Fruit fly (Drosophila melanogaster) whole organism, embryonic: ENCODE results near the gene polo.

ENCODE experiments used
- Blimp-1 ChIP-seq: fragments of 200-800 bp; sonication (Bioruptor generic); optimal IDR thresholded peaks from 3 replicates; lab custom pipeline; 2018; ENCODE audit warnings: missing biosample characterization, missing genetic modification characterization, mild to moderate bottlenecking, moderate library complexity, missing genetic modification reagents
- CG10321 ChIP-seq: fragments of 200-800 bp; sonication (Bioruptor generic); IDR thresholded peaks from 2 replicates; pipeline ENCODE4 v1.3.6; 2022; ENCODE audit warnings: missing biosample characterization, missing genetic modification characterization
- CG10565 ChIP-seq: fragments of 200-800 bp; sonication (Bioruptor generic); optimal IDR thresholded peaks from 3 replicates; lab custom pipeline; 2016; ENCODE audit warnings: missing biosample characterization, mild to moderate bottlenecking, missing genetic modification characterization
- CG12219 ChIP-seq: fragments of 200-800 bp; sonication (Bioruptor generic); optimal IDR thresholded peaks from 3 replicates; lab custom pipeline; 2018; ENCODE audit warnings: missing biosample characterization, mild to moderate bottlenecking, missing genetic modification characterization
- CG13424 ChIP-seq: fragments of 200-800 bp; sonication (Bioruptor generic); optimal IDR thresholded peaks from 2 replicates; lab custom pipeline; 2019; ENCODE audit warnings: missing biosample characterization, mild to moderate bottlenecking, missing genetic modification characterization, moderate library complexity
- CG15601 ChIP-seq: fragments of 200-800 bp; sonication (Bioruptor generic); optimal IDR thresholded peaks from 3 replicates; lab custom pipeline; 2019; ENCODE audit warnings: missing biosample characterization, mild to moderate bottlenecking, missing genetic modification characterization, moderate library complexity
- CG15696 ChIP-seq: fragments of 200-800 bp; sonication (Bioruptor generic); optimal IDR thresholded peaks from 2 replicates; lab custom pipeline; 2019; ENCODE audit warnings: missing biosample characterization, mild to moderate bottlenecking, missing genetic modification characterization, moderate library complexity
- CG1647 ChIP-seq: fragments of 200-800 bp; sonication (Bioruptor generic); optimal IDR thresholded peaks from 3 replicates; lab custom pipeline; 2016; ENCODE audit warnings: missing biosample characterization, missing genetic modification characterization
- CG16815 ChIP-seq: fragments of 200-800 bp; sonication (Bioruptor generic); optimal IDR thresholded peaks from 3 replicates; lab custom pipeline; 2017; ENCODE audit warnings: missing biosample characterization, mild to moderate bottlenecking, missing genetic modification characterization
- CG17829 ChIP-seq: fragments of 200-800 bp; optimal IDR thresholded peaks from 2 replicates; lab custom pipeline; 2019; ENCODE audit warnings: missing biosample characterization, mild to moderate bottlenecking, missing genetic modification characterization, moderate library complexity
- CG17912 ChIP-seq: fragments of 200-800 bp; sonication (Bioruptor generic); optimal IDR thresholded peaks from 2 replicates; lab custom pipeline; 2018; ENCODE audit warnings: missing biosample characterization, mild to moderate bottlenecking, missing genetic modification characterization
- CG18011 ChIP-seq: fragments of 200-800 bp; sonication (Bioruptor generic); optimal IDR thresholded peaks from 2 replicates; lab custom pipeline; 2017; ENCODE audit warnings: missing biosample characterization, missing genetic modification characterization, mild to moderate bottlenecking, moderate library complexity, missing genotype
- CG18262 ChIP-seq: fragments of 200-800 bp; optimal IDR thresholded peaks from 3 replicates; lab custom pipeline; 2019; ENCODE audit warnings: missing biosample characterization, mild to moderate bottlenecking, missing genetic modification characterization, moderate library complexity
- CG2120 ChIP-seq: fragments of 200-800 bp; sonication (Bioruptor generic); optimal IDR thresholded peaks from 3 replicates; lab custom pipeline; 2016; ENCODE audit warnings: missing biosample characterization, missing genetic modification characterization
- CG30403 ChIP-seq: fragments of 200-800 bp; sonication (Bioruptor generic); optimal IDR thresholded peaks from 3 replicates; lab custom pipeline; 2016; ENCODE audit warnings: missing biosample characterization, missing genetic modification characterization
- CG30431 ChIP-seq: fragments of 200-800 bp; sonication (Bioruptor generic); optimal IDR thresholded peaks from 2 replicates; lab custom pipeline; 2017; ENCODE audit warnings: missing biosample characterization, missing genetic modification characterization
- CG3838 ChIP-seq: fragments of 200-800 bp; sonication (Bioruptor generic); optimal IDR thresholded peaks from 3 replicates; lab custom pipeline; 2016; ENCODE audit warnings: missing biosample characterization, missing genetic modification characterization
- CG3995 ChIP-seq: fragments of 200-800 bp; sonication (Bioruptor generic); optimal IDR thresholded peaks from 3 replicates; lab custom pipeline; 2016; ENCODE audit warnings: missing biosample characterization, missing genetic modification characterization
- CG4328 ChIP-seq: fragments of 200-800 bp; sonication (Bioruptor generic); optimal IDR thresholded peaks from 3 replicates; lab custom pipeline; 2017; ENCODE audit warnings: missing biosample characterization, missing genetic modification reagents, missing genetic modification characterization
- CG6654 ChIP-seq: fragments of 200-800 bp; sonication (Bioruptor generic); optimal IDR thresholded peaks from 2 replicates; lab custom pipeline; 2017; ENCODE audit warnings: missing biosample characterization, mild to moderate bottlenecking, missing genetic modification characterization
- CG7987 ChIP-seq: fragments of 200-800 bp; sonication (Bioruptor generic); optimal IDR thresholded peaks from 2 replicates; lab custom pipeline; 2018; ENCODE audit warnings: missing biosample characterization, mild to moderate bottlenecking, missing genetic modification characterization, moderate library complexity
- CG9797 ChIP-seq: fragments of 200-800 bp; sonication (Bioruptor generic); optimal IDR thresholded peaks from 3 replicates; lab custom pipeline; 2018; ENCODE audit warnings: missing biosample characterization, mild to moderate bottlenecking, missing genetic modification characterization
- CoRest ChIP-seq: fragments of 200-800 bp; sonication (Bioruptor generic); optimal IDR thresholded peaks from 3 replicates; lab custom pipeline; 2018; ENCODE audit warnings: missing biosample characterization, mild to moderate bottlenecking, missing genetic modification characterization, moderate library complexity
- Doc2 ChIP-seq: fragments of 200-800 bp; sonication (Bioruptor generic); IDR thresholded peaks from 2 replicates; pipeline ENCODE4 v1.3.6; 2022; ENCODE audit warnings: missing biosample characterization, missing genetic modification characterization
- Hmx ChIP-seq: fragments of 200-800 bp; sonication (Bioruptor generic); optimal IDR thresholded peaks from 2 replicates; lab custom pipeline; 2016; ENCODE audit warnings: missing biosample characterization, missing genetic modification characterization
- Kr ChIP-seq: fragments of 200-800 bp; sonication (Bioruptor generic); optimal IDR thresholded peaks from 2 replicates; lab custom pipeline; 2017; ENCODE audit warnings: missing biosample characterization, mild to moderate bottlenecking, missing genetic modification characterization
- Meics ChIP-seq: fragments of 200-800 bp; sonication (Bioruptor generic); optimal IDR thresholded peaks from 2 replicates; lab custom pipeline; 2017; ENCODE audit warnings: missing biosample characterization, mild to moderate bottlenecking, missing genetic modification characterization
- NFAT ChIP-seq: fragments of 200-800 bp; sonication (Bioruptor generic); IDR thresholded peaks from 2 replicates; pipeline ENCODE4 v1.3.6; 2022; ENCODE audit warnings: missing biosample characterization, missing genetic modification characterization
- Neu2 ChIP-seq: fragments of 200-800 bp; sonication (Bioruptor generic); optimal IDR thresholded peaks from 3 replicates; lab custom pipeline; 2016; ENCODE audit warnings: missing biosample characterization, missing genetic modification characterization, borderline replicate concordance
- Nf-YC ChIP-seq: fragments of 200-800 bp; optimal IDR thresholded peaks from 3 replicates; lab custom pipeline; 2019; ENCODE audit warnings: missing biosample characterization, mild to moderate bottlenecking, missing genetic modification characterization, moderate library complexity
- Sin3A ChIP-seq: fragments of >200 bp; optimal IDR thresholded peaks from 2 replicates; lab custom pipeline; 2018
- Six4 ChIP-seq: fragments of 200-800 bp; sonication (Bioruptor generic); optimal IDR thresholded peaks from 2 replicates; lab custom pipeline; 2016; ENCODE audit warnings: missing biosample characterization, missing genetic modification characterization
- Tbp ChIP-seq: fragments of >200 bp; optimal IDR thresholded peaks from 2 replicates; lab custom pipeline; 2018; ENCODE audit warnings: missing biosample characterization, missing genetic modification characterization
- br ChIP-seq: fragments of >200 bp; optimal IDR thresholded peaks from 2 replicates; lab custom pipeline; 2017
- bsh ChIP-seq, 2 experiments: fragments of 200-800 bp; sonication (Bioruptor generic); optimal IDR thresholded peaks; 2 replicates each; lab custom pipeline; 2017 to 2018; ENCODE audit warnings: mild to moderate bottlenecking in 2 of 2, missing biosample characterization in 2 of 2, missing genetic modification characterization in 2 of 2, moderate library complexity in 1 of 2
- dimm ChIP-seq: fragments of 200-800 bp; sonication (Bioruptor generic); IDR thresholded peaks from 2 replicates; pipeline ENCODE4 v1.3.6; 2022; ENCODE audit warnings: missing biosample characterization, missing genetic modification characterization
- en ChIP-seq: fragments of 200-800 bp; sonication (Bioruptor generic); optimal IDR thresholded peaks from 2 replicates; lab custom pipeline; 2016; ENCODE audit warnings: missing biosample characterization, missing genetic modification characterization
- ind ChIP-seq: fragments of 200-800 bp; sonication (Bioruptor generic); optimal IDR thresholded peaks from 3 replicates; lab custom pipeline; 2016; ENCODE audit warnings: missing biosample characterization, missing genetic modification characterization
- jing ChIP-seq: fragments of 200-800 bp; sonication (Bioruptor generic); optimal IDR thresholded peaks from 2 replicates; lab custom pipeline; 2018; ENCODE audit warnings: missing biosample characterization, mild to moderate bottlenecking, missing genetic modification characterization
- jumu ChIP-seq: fragments of 200-800 bp; sonication (Bioruptor generic); optimal IDR thresholded peaks from 3 replicates; lab custom pipeline; 2016; ENCODE audit warnings: missing biosample characterization, missing genetic modification characterization
- ken ChIP-seq: fragments of 200-800 bp; sonication (Bioruptor generic); IDR thresholded peaks from 3 replicates; pipeline ENCODE4 v1.3.6; 2022; ENCODE audit warnings: missing biosample characterization, missing genetic modification characterization
- nom ChIP-seq: fragments of 200-800 bp; sonication (Bioruptor generic); optimal IDR thresholded peaks from 2 replicates; lab custom pipeline; 2017; ENCODE audit warnings: missing biosample characterization, missing genetic modification characterization, mild to moderate bottlenecking, moderate library complexity, missing genetic modification reagents
- prd ChIP-seq, 3 experiments: fragments of >200 bp in 2 of 3; fragments of 200-800 bp in 1 of 3; sonication (Bioruptor generic) in 1 of 3; optimal IDR thresholded peaks in 2 of 3; IDR thresholded peaks in 1 of 3; 2 replicates in 2 of 3; 3 replicates in 1 of 3; pipeline versions ENCODE4 v1.3.6 to Lab custom; 2017 to 2022; ENCODE audit warnings: missing biosample characterization in 1 of 3, missing genetic modification characterization in 1 of 3
- rib ChIP-seq: fragments of 200-800 bp; sonication (Bioruptor generic); IDR thresholded peaks from 2 replicates; pipeline ENCODE4 v1.3.6; 2022; ENCODE audit warnings: missing biosample characterization, missing genetic modification characterization
- sc ChIP-seq, 3 experiments: fragments of >200 bp in 2 of 3; fragments of 200-800 bp in 1 of 3; sonication (Bioruptor generic) in 1 of 3; optimal IDR thresholded peaks; 2 replicates in 2 of 3; 3 replicates in 1 of 3; lab custom pipeline; 2017; ENCODE audit warnings: mild to moderate bottlenecking in 1 of 3, missing biosample characterization in 1 of 3, missing genetic modification characterization in 1 of 3, missing genetic modification reagents in 1 of 3
- seq ChIP-seq: fragments of 200-800 bp; sonication (Bioruptor generic); IDR thresholded peaks from 2 replicates; pipeline ENCODE4 v1.3.6; 2022; ENCODE audit warnings: missing biosample characterization, missing genetic modification characterization
- tgo ChIP-seq: fragments of 200-800 bp; sonication (Bioruptor generic); IDR thresholded peaks from 3 replicates; pipeline ENCODE4 v1.3.6; 2022; ENCODE audit warnings: missing biosample characterization, missing genetic modification characterization
- tin ChIP-seq: fragments of 200-800 bp; sonication (Bioruptor generic); optimal IDR thresholded peaks from 3 replicates; lab custom pipeline; 2016; ENCODE audit warnings: missing biosample characterization, missing genetic modification characterization

The polo gene

DNA sequence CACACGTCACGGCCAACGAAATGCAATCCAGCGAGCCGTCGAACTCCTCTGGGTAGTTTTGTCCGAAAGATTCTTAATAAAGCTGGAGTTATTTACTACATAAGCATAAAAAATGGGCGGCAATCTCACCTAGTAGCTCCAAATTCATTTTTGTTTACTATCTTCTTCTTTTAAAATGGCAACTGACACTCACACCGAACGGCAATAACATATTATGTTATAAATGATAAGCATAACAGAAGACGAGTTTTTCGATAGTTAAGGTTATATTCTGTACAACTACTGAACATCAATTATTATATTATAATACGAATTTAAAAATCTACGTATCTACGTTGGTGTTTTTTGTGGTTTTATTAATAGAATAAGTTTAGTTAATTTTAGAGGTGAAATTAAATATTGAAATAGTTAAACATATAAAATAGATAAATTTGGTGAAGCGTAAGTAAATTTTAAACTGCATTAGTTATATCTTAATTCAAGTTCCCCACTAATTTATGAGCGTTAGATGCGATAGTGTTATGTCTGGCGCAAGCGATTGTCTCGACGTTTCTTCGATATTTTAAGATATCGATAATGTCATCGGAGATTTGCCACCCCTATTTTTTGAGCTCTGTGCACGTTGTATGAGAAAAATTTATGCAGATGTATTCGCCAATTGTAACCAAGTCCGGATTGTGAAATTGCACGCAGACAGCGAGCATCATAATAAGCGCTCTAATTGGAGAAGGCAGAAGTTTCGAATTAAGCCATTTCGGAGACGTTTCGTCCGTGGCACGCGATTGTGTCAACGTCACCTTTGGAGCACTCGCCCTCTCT is 38.5 kb downstream of the polo start, which contains the start of the genes Rbbp5 and eRF1 (continued):
- TF ChIP-seq bsh (GFP tag; optimal IDR thresholded peaks at IDR 0.05; lab: Kevin White, UChicago) = peak in 1 of 2 experiments; percentile 75
- TF ChIP-seq CG2120 (GFP tag; lab: Kevin White, UChicago) = peak; percentile 87
- TF ChIP-seq Six4 (GFP tag; lab: Kevin White, UChicago) = peak; percentile 66
- no peak for TF ChIP-seq CG12219
- TF ChIP-seq Blimp-1 = no peak
- TF ChIP-seq CoRest (tag; lab: Kevin White, UChicago) = peak; percentile 88
- TF ChIP-seq CG17829 (tag; lab: Kevin White, UChicago) = peak; percentile 79
- TF ChIP-seq CG18011 (GFP tag; lab: Kevin White, UChicago) = no peak
- TF ChIP-seq CG6654 = no peak
- TF ChIP-seq NFAT (GFP tag; lab: Robert Waterston, UW) = peak; percentile 83
- TF ChIP-seq seq (GFP tag; lab: Robert Waterston, UW) = peak; percentile 41; the same call in 1 of the 2 replicates
- TF ChIP-seq Sin3A = no peak
- TF ChIP-seq Kr (GFP tag; lab: Kevin White, UChicago) = no peak
- TF ChIP-seq sc (optimal IDR thresholded peaks at IDR 0.05; lab: Kevin White, UChicago) = no peak
- TF ChIP-seq sc (GFP tag; optimal IDR thresholded peaks at IDR 0.05; lab: Kevin White, UChicago) = peak; percentile 7
- TF ChIP-seq CG15696 (tag; lab: Kevin White, UChicago) = peak; percentile 80
- TF ChIP-seq jing (GFP tag; lab: Kevin White, UChicago) = no peak
- peak; percentile 78 for TF ChIP-seq CG18262 (tag; lab: Kevin White, UChicago)
- peak; percentile 29 for TF ChIP-seq CG3838
- peak; percentile 75 for TF ChIP-seq Nf-YC (tag; lab: Kevin White, UChicago)
- peak; percentile 10 for TF ChIP-seq CG4328 (GFP tag; lab: Kevin White, UChicago)
- no peak for TF ChIP-seq en (GFP tag; lab: Kevin White, UChicago)
- peak; percentile 82 for TF ChIP-seq ind
- TF ChIP-seq prd (optimal IDR thresholded peaks at IDR 0.05; lab: Kevin White, UChicago) = no peak
- peak; percentile 88 for TF ChIP-seq prd (GFP tag; IDR thresholded peaks at IDR 0.05; lab: Robert Waterston, UW)
- TF ChIP-seq CG3995 (GFP tag; lab: Kevin White, UChicago) = peak; percentile 25
- peak; percentile 59 for TF ChIP-seq CG15601 (tag; lab: Kevin White, UChicago)
- TF ChIP-seq nom (GFP tag; lab: Kevin White, UChicago) = peak; percentile 28
- TF ChIP-seq Doc2 (GFP tag; lab: Robert Waterston, UW) = no peak
- no peak for TF ChIP-seq CG30431
- TF ChIP-seq CG10565 (GFP tag; lab: Kevin White, UChicago) = no peak
- TF ChIP-seq CG10321 (GFP tag; lab: Robert Waterston, UW) = 0 out of 2 replicates have a peak, but pooled peaks have one; percentile 31
- peak; percentile 90 for TF ChIP-seq CG30403 (GFP tag; lab: Kevin White, UChicago)
- TF ChIP-seq ken = no peak; the same call in 2 of the 3 replicates
- peak; percentile 79 for TF ChIP-seq tgo
- peak; percentile 82 for TF ChIP-seq tin (GFP tag; lab: Kevin White, UChicago)
- no peak for TF ChIP-seq CG7987 (GFP tag; lab: Kevin White, UChicago)
- peak; percentile 33 for TF ChIP-seq jumu (GFP tag; lab: Kevin White, UChicago)
- TF ChIP-seq Tbp = no peak
- TF ChIP-seq CG9797 (GFP tag; lab: Kevin White, UChicago) = peak; percentile 14
- peak; percentile 11 for TF ChIP-seq Hmx (GFP tag; lab: Kevin White, UChicago)
- no peak for TF ChIP-seq Neu2 (GFP tag; lab: Kevin White, UChicago)
- TF ChIP-seq br (lab: Kevin White, UChicago) = no peak
- TF ChIP-seq Meics (GFP tag; lab: Kevin White, UChicago) = peak; percentile 60
- TF ChIP-seq rib (GFP tag; lab: Robert Waterston, UW) = no peak
- TF ChIP-seq CG1647 (GFP tag; lab: Kevin White, UChicago) = peak; percentile 62
- TF ChIP-seq CG13424 = peak; percentile 83
- no peak for TF ChIP-seq CG17912 (GFP tag; lab: Kevin White, UChicago)
- peak; percentile 58 for TF ChIP-seq CG16815 (GFP tag; lab: Kevin White, UChicago)
- TF ChIP-seq dimm = no peak
